Worm (Caenorhabditis elegans) whole organism, L2 larva: Measurements from ENCODE around the gene npax-2.

ENCODE experiments used
- C34F6.9 ChIP-seq: fragments of 150-350 bp; optimal IDR thresholded peaks from 2 replicates; lab custom pipeline; 2014; ENCODE audit warnings: missing biosample characterization, missing genetic modification characterization
- R02D3.7 ChIP-seq: fragments of 150-350 bp; optimal IDR thresholded peaks from 2 replicates; lab custom pipeline; 2014; ENCODE audit warnings: missing biosample characterization, missing genetic modification characterization
- alr-1 ChIP-seq: fragments of 150-350 bp; optimal IDR thresholded peaks from 2 replicates; lab custom pipeline; 2014; ENCODE audit warnings: missing biosample characterization, missing genetic modification characterization
- aly-2 ChIP-seq: fragments of 150-350 bp; optimal IDR thresholded peaks from 2 replicates; lab custom pipeline; 2014; ENCODE audit warnings: missing biosample characterization, missing genetic modification characterization
- blmp-1 ChIP-seq: sonication (generic microtip); optimal IDR thresholded peaks from 2 replicates; lab custom pipeline; 2017; ENCODE audit warnings: missing genetic modification characterization, mild to moderate bottlenecking, missing compliant biosample characterization, antibody characterized with exemption, moderate library complexity; ENCODE audit not compliant: insufficient read depth
- ceh-16 ChIP-seq: fragments of 150-350 bp; optimal IDR thresholded peaks from 2 replicates; lab custom pipeline; 2014; ENCODE audit warnings: missing biosample characterization, missing genetic modification characterization
- ceh-82 ChIP-seq: fragments of 150-350 bp; optimal IDR thresholded peaks from 2 replicates; lab custom pipeline; 2014; ENCODE audit warnings: missing biosample characterization, missing genetic modification characterization
- crh-2 ChIP-seq: sonication (generic microtip); optimal IDR thresholded peaks from 2 replicates; lab custom pipeline; 2017; ENCODE audit warnings: missing biosample characterization, missing genetic modification characterization
- dmd-4 ChIP-seq: sonication (generic microtip); optimal IDR thresholded peaks from 2 replicates; lab custom pipeline; 2017; ENCODE audit warnings: missing biosample characterization, missing genetic modification characterization
- egl-27 ChIP-seq: sonication (generic microtip); optimal IDR thresholded peaks from 3 replicates; lab custom pipeline; 2017; ENCODE audit warnings: missing biosample characterization, missing genetic modification reagents, missing genetic modification characterization
- elt-1 ChIP-seq: fragments of 150-350 bp; optimal IDR thresholded peaks from 2 replicates; lab custom pipeline; 2014; ENCODE audit warnings: missing biosample characterization, missing genetic modification characterization
- fos-1 ChIP-seq: fragments of 150-350 bp; optimal IDR thresholded peaks from 2 replicates; lab custom pipeline; 2014; ENCODE audit warnings: missing biosample characterization, missing genetic modification characterization
- gmeb-1 ChIP-seq: fragments of 150-350 bp; optimal IDR thresholded peaks from 2 replicates; lab custom pipeline; 2014; ENCODE audit warnings: missing biosample characterization, missing genetic modification characterization
- lin-39 ChIP-seq: fragments of 150-350 bp; optimal IDR thresholded peaks from 2 replicates; lab custom pipeline; 2014; ENCODE audit warnings: missing biosample characterization, missing genetic modification reagents, missing genetic modification characterization
- lsy-2 ChIP-seq, 2 experiments: fragments of 150-350 bp in 1 of 2; sonication (generic microtip) in 1 of 2; optimal IDR thresholded peaks; 2 replicates each; lab custom pipeline; 2014 to 2017; ENCODE audit warnings: missing biosample characterization in 2 of 2, missing genetic modification characterization in 2 of 2
- mbf-1 ChIP-seq: sonication (generic microtip); optimal IDR thresholded peaks from 2 replicates; lab custom pipeline; 2017; ENCODE audit warnings: missing biosample characterization, missing genetic modification characterization
- mdl-1 ChIP-seq, 2 experiments: fragments of 150-350 bp in 1 of 2; sonication (generic microtip) in 1 of 2; optimal IDR thresholded peaks; 2 replicates each; lab custom pipeline; 2017; ENCODE audit warnings: missing biosample characterization in 2 of 2, missing genetic modification characterization in 2 of 2
- nhr-10 ChIP-seq: sonication (generic microtip); optimal IDR thresholded peaks from 2 replicates; lab custom pipeline; 2017; ENCODE audit warnings: missing biosample characterization, missing genetic modification characterization
- nhr-12 ChIP-seq: fragments of 150-350 bp; optimal IDR thresholded peaks from 2 replicates; lab custom pipeline; 2014; ENCODE audit warnings: missing biosample characterization, missing genetic modification characterization
- nhr-129 ChIP-seq: fragments of 150-350 bp; optimal IDR thresholded peaks from 2 replicates; lab custom pipeline; 2014; ENCODE audit warnings: missing biosample characterization, missing genetic modification characterization
- nhr-21 ChIP-seq: fragments of 150-350 bp; optimal IDR thresholded peaks from 2 replicates; lab custom pipeline; 2014; ENCODE audit warnings: missing biosample characterization, missing genetic modification characterization
- nhr-23 ChIP-seq: fragments of 150-350 bp; optimal IDR thresholded peaks from 2 replicates; lab custom pipeline; 2014; ENCODE audit warnings: missing biosample characterization, missing genetic modification reagents, missing genetic modification characterization
- nhr-237 ChIP-seq: fragments of 150-350 bp; optimal IDR thresholded peaks from 2 replicates; lab custom pipeline; 2014; ENCODE audit warnings: missing biosample characterization, missing genetic modification characterization
- nhr-25 ChIP-seq: fragments of 150-350 bp; sonication (generic microtip); optimal IDR thresholded peaks from 3 replicates; lab custom pipeline; 2014; ENCODE audit warnings: missing biosample characterization, missing genetic modification characterization
- nhr-6 ChIP-seq: fragments of 150-350 bp; optimal IDR thresholded peaks from 2 replicates; lab custom pipeline; 2014; ENCODE audit warnings: missing biosample characterization, missing genetic modification characterization
- peb-1 ChIP-seq: fragments of 150-350 bp; optimal IDR thresholded peaks from 2 replicates; lab custom pipeline; 2014; ENCODE audit warnings: missing biosample characterization, missing genetic modification characterization
- sem-4 ChIP-seq: fragments of 150-350 bp; optimal IDR thresholded peaks from 2 replicates; lab custom pipeline; 2014; ENCODE audit warnings: missing biosample characterization, missing genetic modification reagents, missing genetic modification characterization
- skn-1 ChIP-seq: sonication (generic microtip); optimal IDR thresholded peaks from 2 replicates; lab custom pipeline; 2017; ENCODE audit warnings: missing biosample characterization, missing genetic modification characterization
- sma-3 ChIP-seq: sonication (generic microtip); optimal IDR thresholded peaks from 2 replicates; lab custom pipeline; 2016; ENCODE audit warnings: missing genetic modification reagents, missing genetic modification characterization, missing compliant biosample characterization
- sma-9 ChIP-seq, 2 experiments: fragments of 150-350 bp in 1 of 2; sonication (generic microtip) in 1 of 2; optimal IDR thresholded peaks; 2 replicates each; lab custom pipeline; 2014 to 2016; ENCODE audit warnings: missing genetic modification characterization in 2 of 2, mild to moderate bottlenecking in 1 of 2, missing biosample characterization in 1 of 2, missing compliant biosample characterization in 1 of 2, missing genetic modification reagents in 1 of 2, moderate library complexity in 1 of 2
- snpc-4 ChIP-seq: fragments of 150-350 bp; optimal IDR thresholded peaks from 2 replicates; lab custom pipeline; 2014; ENCODE audit warnings: missing biosample characterization, missing genetic modification characterization
- unc-55 ChIP-seq: fragments of 150-350 bp; sonication (generic microtip); optimal IDR thresholded peaks from 3 replicates; lab custom pipeline; 2014; ENCODE audit warnings: missing biosample characterization, missing genetic modification reagents, missing genetic modification characterization
- unc-62 ChIP-seq: fragments of 150-350 bp; optimal IDR thresholded peaks from 2 replicates; lab custom pipeline; 2014; ENCODE audit warnings: missing biosample characterization, missing genetic modification reagents, missing genetic modification characterization
- ztf-1 ChIP-seq: fragments of 200-800 bp; sonication (Bioruptor generic); conservative IDR thresholded peaks from 2 replicates; pipeline ENCODE4 v1.3.6; 2022; ENCODE audit warnings: missing genetic modification characterization, missing compliant biosample characterization

npax-2 gene

ce11 chrX:2118162-2118561, 31.7 kb downstream of the npax-2 start, which contains the start of gene swip-10:
TSS of gene swip-10 (minus strand) at chrX:2118262.
- TF ChIP-seq alr-1 (no peak), ceh-82 (tag; lab: Kevin White, UChicago) (no peak), unc-55 (GFP tag; lab: Kevin White, UChicago) (no peak), skn-1 (no peak), R02D3.7 (tag; lab: Kevin White, UChicago) (no peak), nhr-23 (tag; lab: Kevin White, UChicago) (no peak), snpc-4 (tag; lab: Kevin White, UChicago) (no peak), ceh-16 (tag; lab: Kevin White, UChicago) (no peak), egl-27 (no peak), nhr-6 (tag; lab: Kevin White, UChicago) (no peak), gmeb-1 (tag; lab: Kevin White, UChicago) (no peak), nhr-129 (tag; lab: Kevin White, UChicago) (no peak), C34F6.9 (tag; lab: Kevin White, UChicago) (no peak), sem-4 (no peak), fos-1 (tag; lab: Kevin White, UChicago) (no peak)

- TF ChIP-seq nhr-21 (peak; percentile 64), ceh-82 (tag; lab: Kevin White, UChicago) (no peak), sma-9 (GFP tag; optimal IDR thresholded peaks at IDR 0.05; lab: Kevin White, UChicago) (no peak), sma-9 (tag; optimal IDR thresholded peaks at IDR 0.05; lab: Kevin White, UChicago) (no peak), sem-4 (peak; percentile 23), blmp-1 (tag; lab: Kevin White, UChicago) (no peak), fos-1 (tag; lab: Kevin White, UChicago) (no peak), mdl-1 (tag; optimal IDR thresholded peaks at IDR 0.05; lab: Kevin White, UChicago) (peak in 1 of 2 experiments; percentile 12), lsy-2 (tag; optimal IDR thresholded peaks at IDR 0.05; lab: Kevin White, UChicago) (no peak), nhr-237 (tag; lab: Kevin White, UChicago) (no peak), lin-39 (no peak), mbf-1 (tag; lab: Kevin White, UChicago) (no peak), peb-1 (tag; lab: Kevin White, UChicago) (no peak), nhr-25 (peak; percentile 31), aly-2 (tag; lab: Kevin White, UChicago) (no peak)
Measured at ce11 chrX:2116304-2116867, 33.5 kb downstream of the npax-2 start.

- TF ChIP-seq crh-2 = no peak
- no peak for TF ChIP-seq dmd-4 (tag; lab: Kevin White, UChicago)
- TF ChIP-seq lin-39 = no peak
- TF ChIP-seq nhr-10 (tag; lab: Kevin White, UChicago) = no peak
- TF ChIP-seq ztf-1 (GFP tag; lab: Robert Waterston, UW) = no peak
Measured at ce11 chrX:2114171-2114570, 35.7 kb downstream of the npax-2 start.

- no peak for TF ChIP-seq unc-62 (GFP tag; lab: Kevin White, UChicago)
- TF ChIP-seq nhr-12 (tag; lab: Kevin White, UChicago) = no peak
- no peak for TF ChIP-seq dmd-4 (tag; lab: Kevin White, UChicago)
- no peak for TF ChIP-seq elt-1 (tag; lab: Kevin White, UChicago)
- no peak for TF ChIP-seq sma-3
- TF ChIP-seq aly-2 (tag; lab: Kevin White, UChicago) = no peak
- TF ChIP-seq ceh-16 (tag; lab: Kevin White, UChicago) = no peak
- no peak for TF ChIP-seq sem-4
- no peak for TF ChIP-seq R02D3.7 (tag; lab: Kevin White, UChicago)
- no peak for TF ChIP-seq ceh-82 (tag; lab: Kevin White, UChicago)
- TF ChIP-seq lin-39 = no peak
- no peak for TF ChIP-seq gmeb-1 (tag; lab: Kevin White, UChicago)
Measured at ce11 chrX:2113004-2113403, 36.9 kb downstream of the npax-2 start, which contains the start of gene bus-5. TSS of gene bus-5 (minus strand) at chrX:2113104.
